Fruit fly (Drosophila melanogaster) whole organism, wandering third instar larva: ENCODE measurements around the gene RpS7.

Experiments
- CG9705 ChIP-seq: fragments of 200-800 bp; sonication (Bioruptor generic); optimal IDR thresholded peaks from 2 replicates; lab custom pipeline; 2018; ENCODE audit warnings: missing biosample characterization, mild to moderate bottlenecking, missing genetic modification characterization
- Dif ChIP-seq: fragments of 200-275, 200-300 bp; sonication (Bioruptor generic); optimal IDR thresholded peaks from 2 replicates; lab custom pipeline; 2018; ENCODE audit warnings: missing biosample characterization, missing genetic modification characterization; ENCODE audit not compliant: partially characterized antibody
- GATAd ChIP-seq: sonication (Bioruptor generic); optimal IDR thresholded peaks from 2 replicates; lab custom pipeline; 2016; ENCODE audit warnings: missing biosample characterization, missing genetic modification characterization
- HLH106 ChIP-seq: fragments of 200-800 bp; optimal IDR thresholded peaks from 3 replicates; lab custom pipeline; 2019; ENCODE audit warnings: missing biosample characterization, mild to moderate bottlenecking, missing genetic modification characterization, moderate library complexity
- Hnf4 ChIP-seq: fragments of 200-800 bp; sonication (Bioruptor generic); optimal IDR thresholded peaks from 2 replicates; lab custom pipeline; 2016; ENCODE audit warnings: missing biosample characterization, mild to moderate bottlenecking, missing genetic modification characterization
- Hr78 ChIP-seq: fragments of >200 bp; optimal IDR thresholded peaks from 2 replicates; lab custom pipeline; 2017; ENCODE audit warnings: missing biosample characterization, missing genetic modification characterization
- Hr83 ChIP-seq: fragments of 200-300 bp; sonication (Bioruptor generic); optimal IDR thresholded peaks from 2 replicates; lab custom pipeline; 2016; ENCODE audit warnings: missing biosample characterization, mild to moderate bottlenecking, missing genetic modification characterization, moderate library complexity; ENCODE audit not compliant: poor library complexity, severe bottlenecking
- Jra ChIP-seq: sonication (Bioruptor generic); optimal IDR thresholded peaks from 2 replicates; lab custom pipeline; 2016; ENCODE audit warnings: missing biosample characterization, missing genetic modification characterization
- Mio ChIP-seq: sonication (Bioruptor generic); optimal IDR thresholded peaks from 2 replicates; lab custom pipeline; 2016; ENCODE audit warnings: missing biosample characterization, missing genetic modification characterization
- Myc ChIP-seq: fragments of >200 bp; optimal IDR thresholded peaks from 2 replicates; lab custom pipeline; 2017
- N ChIP-seq: fragments of >200 bp; optimal IDR thresholded peaks from 2 replicates; lab custom pipeline; 2018; ENCODE audit warnings: missing biosample characterization, missing external identifiers, missing genetic modification characterization
- OdsH ChIP-seq: fragments of 200-800 bp; sonication (Bioruptor generic); optimal IDR thresholded peaks from 2 replicates; lab custom pipeline; 2016; ENCODE audit warnings: missing biosample characterization, mild to moderate bottlenecking, missing genetic modification characterization
- Rel ChIP-seq, 2 experiments: fragments of 200-800 bp; sonication (Bioruptor generic) in 1 of 2; optimal IDR thresholded peaks; 2 replicates in 1 of 2; 3 replicates in 1 of 2; lab custom pipeline; 2016 to 2019; ENCODE audit warnings: mild to moderate bottlenecking in 2 of 2, missing biosample characterization in 2 of 2, missing genetic modification characterization in 2 of 2, moderate library complexity in 1 of 2
- Sp1 ChIP-seq: fragments of 200-800 bp; sonication (Bioruptor generic); optimal IDR thresholded peaks from 3 replicates; lab custom pipeline; 2019; ENCODE audit warnings: missing biosample characterization, mild to moderate bottlenecking, missing genetic modification characterization, moderate library complexity
- Vsx2 ChIP-seq: fragments of 200-300, 225-300 bp; sonication (Bioruptor generic); optimal IDR thresholded peaks from 2 replicates; lab custom pipeline; 2018; ENCODE audit warnings: missing biosample characterization, missing genetic modification characterization; ENCODE audit not compliant: partially characterized antibody
- br ChIP-seq: fragments of 200-800 bp; sonication (Bioruptor generic); optimal IDR thresholded peaks from 2 replicates; lab custom pipeline; 2016; ENCODE audit warnings: missing biosample characterization, missing genetic modification characterization
- brk ChIP-seq: fragments of 200-800 bp; sonication (Bioruptor generic); optimal IDR thresholded peaks from 2 replicates; lab custom pipeline; 2016; ENCODE audit warnings: missing biosample characterization, mild to moderate bottlenecking, missing genetic modification characterization
- dl ChIP-seq, 2 experiments: fragments of 175-275, 200-275 bp in 1 of 2; fragments of 200-275 bp in 1 of 2; sonication (Bioruptor generic); optimal IDR thresholded peaks; lab custom pipeline; 2018; ENCODE audit warnings: mild to moderate bottlenecking in 2 of 2, missing biosample characterization in 2 of 2, missing genetic modification characterization in 2 of 2, moderate library complexity in 2 of 2; ENCODE audit not compliant: partially characterized antibody in 2 of 2, insufficient read depth in 1 of 2
- dmrt93B ChIP-seq: fragments of 200-800 bp; sonication (Bioruptor generic); optimal IDR thresholded peaks from 2 replicates; lab custom pipeline; 2018; ENCODE audit warnings: missing biosample characterization, mild to moderate bottlenecking, missing genetic modification characterization
- ey ChIP-seq: fragments of 200-800 bp; sonication (Bioruptor generic); optimal IDR thresholded peaks from 2 replicates; lab custom pipeline; 2016; ENCODE audit warnings: missing biosample characterization, missing genetic modification characterization
- foxo ChIP-seq, 2 experiments: fragments of 200-800 bp; sonication (Bioruptor generic); optimal IDR thresholded peaks; 2 replicates in 1 of 2; 3 replicates in 1 of 2; lab custom pipeline; 2016 to 2017; ENCODE audit warnings: missing biosample characterization in 2 of 2, missing genetic modification characterization in 2 of 2
- fru ChIP-seq: fragments of 200-800 bp; sonication (Bioruptor generic); optimal IDR thresholded peaks from 3 replicates; lab custom pipeline; 2016; ENCODE audit warnings: missing biosample characterization, mild to moderate bottlenecking, missing genetic modification characterization
- h ChIP-seq: fragments of 200-800 bp; sonication (Bioruptor generic); optimal IDR thresholded peaks from 3 replicates; lab custom pipeline; 2016; ENCODE audit warnings: missing biosample characterization, mild to moderate bottlenecking, missing genetic modification characterization
- jim ChIP-seq: fragments of 175-275, 200-325 bp; sonication (Bioruptor generic); optimal IDR thresholded peaks from 2 replicates; lab custom pipeline; 2016; ENCODE audit warnings: missing biosample characterization, mild to moderate bottlenecking, missing genetic modification characterization
- lola ChIP-seq: fragments of >200 bp; optimal IDR thresholded peaks from 2 replicates; lab custom pipeline; 2017; ENCODE audit warnings: missing biosample characterization, missing genetic modification characterization
- pan ChIP-seq: fragments of >200 bp; optimal IDR thresholded peaks from 2 replicates; lab custom pipeline; 2017
- rgr ChIP-seq: fragments of 200-800 bp; sonication (Bioruptor generic); optimal IDR thresholded peaks from 3 replicates; lab custom pipeline; 2016; ENCODE audit warnings: missing biosample characterization, mild to moderate bottlenecking, missing genetic modification characterization
- sage ChIP-seq: fragments of 200-800 bp; sonication (Bioruptor generic); optimal IDR thresholded peaks from 2 replicates; lab custom pipeline; 2016; ENCODE audit warnings: missing biosample characterization, mild to moderate bottlenecking, missing genetic modification characterization
- sv ChIP-seq: fragments of 200-800 bp; sonication (Bioruptor generic); optimal IDR thresholded peaks from 3 replicates; lab custom pipeline; 2016; ENCODE audit warnings: missing biosample characterization, missing genetic modification characterization
- tai ChIP-seq: sonication (Bioruptor generic); optimal IDR thresholded peaks from 2 replicates; lab custom pipeline; 2016; ENCODE audit warnings: missing biosample characterization, missing genetic modification characterization
- woc ChIP-seq: sonication (Bioruptor generic); optimal IDR thresholded peaks from 2 replicates; lab custom pipeline; 2016; ENCODE audit warnings: missing biosample characterization, mild to moderate bottlenecking, missing genetic modification characterization

The RpS7 gene

DNA sequence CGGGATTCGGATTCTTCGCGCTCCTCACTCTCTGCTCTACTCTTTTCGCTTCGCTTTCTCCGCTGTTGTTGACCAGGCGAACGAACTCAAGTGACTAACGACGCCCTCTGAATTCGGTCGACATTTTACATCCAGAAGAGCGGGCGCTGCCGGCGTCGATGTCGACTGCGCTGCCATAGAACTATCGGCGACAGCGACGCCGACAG, 6.0 kb downstream of the RpS7 start, which contains the start of gene CG9743:
Gene CG9743 (minus strand): TSS at position 101 of the 206 bp plus-strand sequence.
- TF ChIP-seq tai (GFP tag; lab: Kevin White, UChicago), result no peak
- no peak for TF ChIP-seq sv (GFP tag; lab: Kevin White, UChicago)

DNA sequence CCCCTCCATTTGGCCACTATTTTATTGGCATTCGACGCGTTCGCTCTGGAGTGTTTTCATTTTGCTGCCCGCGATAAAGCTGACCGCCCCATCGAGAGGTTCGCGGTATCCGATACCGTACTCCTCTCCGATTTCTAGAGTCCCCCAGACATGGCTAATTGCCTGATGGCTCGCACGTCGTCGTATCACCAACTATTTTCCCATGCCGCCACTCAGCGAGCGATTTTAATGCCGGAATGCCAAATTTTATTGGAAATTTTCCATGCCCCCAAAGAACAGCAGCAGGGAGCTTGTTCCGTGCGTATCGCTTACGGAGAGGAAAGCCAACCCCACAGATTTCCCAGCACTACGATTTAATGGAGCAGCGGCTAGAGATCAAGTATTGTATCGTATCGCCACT, 7.8 kb downstream of the RpS7 start:
- TF ChIP-seq lola (GFP tag; lab: Kevin White, UChicago) (no peak), jim (GFP tag; lab: Kevin White, UChicago) (no peak), dmrt93B (GFP tag; lab: Kevin White, UChicago) (no peak), CG9705 (GFP tag; lab: Kevin White, UChicago) (no peak), ey (GFP tag; lab: Kevin White, UChicago) (no peak), HLH106 (tag; lab: Kevin White, UChicago) (no peak), pan (lab: Kevin White, UChicago) (no peak), Hnf4 (GFP tag; lab: Kevin White, UChicago) (no peak), foxo (GFP tag; optimal IDR thresholded peaks at IDR 0.05; lab: Kevin White, UChicago) (no peak), br (GFP tag; lab: Kevin White, UChicago) (no peak), woc (GFP tag; lab: Kevin White, UChicago) (no peak)

DNA sequence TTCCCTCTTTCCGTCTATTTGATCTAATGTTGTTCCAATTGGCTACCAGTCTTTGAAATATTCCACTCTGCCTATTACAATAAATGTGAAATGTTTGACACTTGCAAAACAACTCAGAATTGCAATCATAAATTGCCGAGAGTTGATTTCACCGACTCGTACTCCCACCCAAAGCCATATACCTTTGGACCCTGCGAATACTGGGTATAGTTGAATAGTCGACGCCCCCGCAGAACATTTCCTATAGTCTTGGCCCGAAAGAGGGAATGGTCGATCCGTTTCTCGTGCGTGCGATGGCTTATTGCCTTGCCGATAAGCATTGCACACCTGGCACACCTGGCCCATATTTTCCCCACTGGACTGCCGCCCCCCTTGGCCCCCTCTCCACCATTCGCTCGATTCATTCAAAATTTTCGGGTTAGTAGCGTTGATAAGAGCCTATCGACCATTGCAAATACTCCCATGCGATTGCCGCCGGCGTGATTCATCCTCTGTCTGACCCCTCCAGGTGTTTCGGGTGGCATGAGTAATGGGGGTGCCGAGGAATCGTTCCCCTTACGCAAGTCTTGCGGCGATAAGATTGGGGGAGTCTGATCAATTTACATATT, 8.6 kb downstream of the RpS7 start:
- TF ChIP-seq h (GFP tag; lab: Kevin White, UChicago) (peak; percentile 37), GATAd (GFP tag; lab: Kevin White, UChicago) (no peak), fru (GFP tag; lab: Kevin White, UChicago) (peak; percentile 44), Jra (GFP tag; lab: Kevin White, UChicago) (peak; percentile 10), Rel (GFP tag; optimal IDR thresholded peaks at IDR 0.05; lab: Kevin White, UChicago) (no peak), Rel (tag; optimal IDR thresholded peaks at IDR 0.05; lab: Kevin White, UChicago) (peak; percentile 33), Hnf4 (GFP tag; lab: Kevin White, UChicago) (no peak), Myc (lab: Kevin White, UChicago) (no peak), dmrt93B (GFP tag; lab: Kevin White, UChicago) (no peak), foxo (GFP tag; optimal IDR thresholded peaks at IDR 0.05; lab: Kevin White, UChicago) (no peak)

DNA sequence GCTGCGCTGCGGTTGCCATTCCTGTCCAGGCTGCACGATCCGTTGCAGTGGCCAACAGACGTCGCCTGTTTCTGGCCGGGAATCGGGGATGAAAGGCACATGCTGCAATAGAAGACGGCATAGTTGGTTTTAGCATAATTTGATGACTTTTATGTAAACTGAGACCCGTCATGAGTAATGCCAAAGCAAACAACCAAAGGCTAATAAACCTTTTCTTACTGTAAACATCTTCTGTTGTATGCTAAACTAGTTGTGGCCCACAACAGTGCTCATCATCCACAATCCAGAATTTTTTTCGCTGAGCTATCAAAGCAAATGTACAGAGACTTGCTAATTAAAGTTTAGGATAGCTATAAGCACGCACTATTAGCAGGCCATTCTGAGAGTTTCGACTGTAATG, 10.0 kb downstream of the RpS7 start:
- no peak for TF ChIP-seq Dif
- no peak for TF ChIP-seq brk (GFP tag; lab: Kevin White, UChicago)
- TF ChIP-seq Hnf4 (GFP tag; lab: Kevin White, UChicago), result no peak
- TF ChIP-seq tai (GFP tag; lab: Kevin White, UChicago), result no peak
- TF ChIP-seq Hr78 (GFP tag; lab: Kevin White, UChicago), result no peak
- TF ChIP-seq sv (GFP tag; lab: Kevin White, UChicago), result no peak
- no peak for TF ChIP-seq N (GFP tag; lab: Kevin White, UChicago)
- TF ChIP-seq rgr (GFP tag; lab: Kevin White, UChicago), result no peak
- TF ChIP-seq CG9705 (GFP tag; lab: Kevin White, UChicago), result no peak

DNA sequence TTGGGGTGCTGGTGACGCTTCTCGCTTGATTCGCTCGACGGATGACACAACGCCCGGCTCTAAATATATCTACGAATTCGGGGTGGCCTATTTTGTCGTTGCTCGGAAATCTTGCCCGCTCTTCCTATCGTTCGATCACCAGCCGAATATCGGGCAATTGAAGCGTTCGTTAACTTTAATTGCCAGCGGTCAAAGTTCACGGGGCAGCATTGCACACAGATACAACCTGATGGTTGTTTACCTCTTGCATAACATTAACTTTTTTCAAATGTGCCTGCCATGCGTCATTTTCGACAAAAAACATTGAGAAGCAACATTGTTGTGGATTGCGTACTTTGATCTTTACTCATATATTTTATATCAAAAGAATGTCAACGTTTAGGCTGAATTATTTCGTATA, 11.0 kb downstream of the RpS7 start:
- TF ChIP-seq OdsH (no peak), Myc (lab: Kevin White, UChicago) (no peak), Vsx2 (GFP tag; lab: Kevin White, UChicago) (no peak), h (GFP tag; lab: Kevin White, UChicago) (no peak), Hnf4 (GFP tag; lab: Kevin White, UChicago) (no peak), ey (GFP tag; lab: Kevin White, UChicago) (no peak)
- TF ChIP-seq, all 38 proteins: peak for 0

DNA sequence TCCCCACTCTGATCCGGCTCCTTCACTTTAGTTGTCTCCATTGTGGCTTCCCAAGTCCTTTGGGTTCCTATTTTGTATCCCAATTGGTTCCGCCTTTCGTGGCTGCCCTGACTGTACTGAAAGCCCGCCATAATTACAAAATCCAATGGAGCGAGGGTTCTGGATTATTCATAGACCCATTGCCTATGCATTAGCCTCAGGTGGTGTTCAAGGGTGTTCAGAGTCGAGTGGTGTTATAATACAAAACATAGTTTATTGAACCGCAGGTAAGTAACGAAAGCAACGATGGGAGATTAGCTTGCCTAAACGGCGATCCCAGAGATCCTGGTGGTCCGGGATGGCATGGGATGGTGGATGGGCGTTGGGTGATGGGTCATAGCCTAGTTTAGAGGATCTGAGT, 12.7 kb downstream of the RpS7 start, which contains the start of gene CG15531:
Gene CG15531 (minus strand): TSS at position 101 of the 400 bp plus-strand sequence.
- TF ChIP-seq Mio (GFP tag; lab: Kevin White, UChicago) (no peak), Hr83 (GFP tag; lab: Kevin White, UChicago) (no peak), tai (GFP tag; lab: Kevin White, UChicago) (no peak), foxo (GFP tag; optimal IDR thresholded peaks at IDR 0.05; lab: Kevin White, UChicago) (no peak), sage (no peak), rgr (GFP tag; lab: Kevin White, UChicago) (no peak), br (GFP tag; lab: Kevin White, UChicago) (no peak), ey (GFP tag; lab: Kevin White, UChicago) (no peak), Sp1 (GFP tag; lab: Kevin White, UChicago) (no peak), jim (GFP tag; lab: Kevin White, UChicago) (no peak), OdsH (no peak), dl (GFP tag; optimal IDR thresholded peaks at IDR 0.05; lab: Kevin White, UChicago; ENCODE audit: insufficient read depth in 1 of 2, partially characterized antibody in 2 of 2) (no peak)
